Fruit fly (Drosophila melanogaster) Kc167 (cell line): Measurements from ENCODE around the gene Prosbeta2.

ENCODE experiments used
- Myc ChIP-seq: fragments of >200 bp; optimal IDR thresholded peaks from 2 replicates; lab custom pipeline; 2017; ENCODE audit warnings: missing external identifiers
- Sin3A ChIP-seq: fragments of >200 bp; optimal IDR thresholded peaks from 2 replicates; lab custom pipeline; 2018; ENCODE audit warnings: missing external identifiers
- h ChIP-seq: fragments of >200 bp; optimal IDR thresholded peaks from 3 replicates; lab custom pipeline; 2018; ENCODE audit warnings: missing external identifiers
- psq ChIP-seq: fragments of >200 bp; optimal IDR thresholded peaks from 2 replicates; lab custom pipeline; 2017; ENCODE audit warnings: missing external identifiers
- ttk ChIP-seq: sonication (Bioruptor generic); optimal IDR thresholded peaks from 2 replicates; lab custom pipeline; 2017; ENCODE audit warnings: missing external identifiers

DNA sequence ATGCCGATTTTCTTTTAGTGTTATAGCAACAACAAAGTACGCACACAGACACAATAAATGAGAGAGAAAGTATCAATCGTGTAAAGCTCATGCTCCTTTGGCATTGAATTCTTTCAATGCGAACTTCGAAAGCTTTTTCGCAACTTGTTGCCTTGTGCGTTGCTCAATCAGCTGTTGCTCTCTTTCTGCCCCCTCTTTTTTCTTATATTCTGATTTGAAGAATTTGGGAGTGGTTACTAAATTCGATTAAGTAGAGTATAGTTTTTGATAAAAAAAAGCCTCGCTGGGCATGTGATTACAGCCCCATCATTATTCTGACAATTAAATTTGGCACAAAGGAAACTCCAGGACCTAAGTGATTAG lies 34.9 kb downstream of the Prosbeta2 start:
- TF ChIP-seq h (no peak), Sin3A (no peak), Myc (lab: Kevin White, UChicago) (no peak), ttk (lab: Kevin White, UChicago) (no peak), psq (lab: Kevin White, UChicago) (no peak)
